Worm (Caenorhabditis elegans) whole organism, mixed stage, embryonic: ENCODE data around the gene sedl-1.

ENCODE experiments used
- M03D4.4 ChIP-seq: sonication (generic microtip); optimal IDR thresholded peaks from 2 replicates; lab custom pipeline; 2017; ENCODE audit warnings: mild to moderate bottlenecking, missing genetic modification characterization, missing compliant biosample characterization
- bed-3 ChIP-seq: fragments of 200-800 bp; sonication (Bioruptor generic); optimal IDR thresholded peaks from 3 replicates; lab custom pipeline; 2018; ENCODE audit warnings: mild to moderate bottlenecking, missing genetic modification characterization, moderate library complexity, missing compliant biosample characterization
- blmp-1 ChIP-seq: fragments of 150-350 bp; optimal IDR thresholded peaks from 2 replicates; lab custom pipeline; 2014; ENCODE audit warnings: missing biosample characterization, missing genetic modification characterization
- ceh-43 ChIP-seq: fragments of 200-800 bp; sonication (Bioruptor generic); optimal IDR thresholded peaks from 2 replicates; lab custom pipeline; 2018; ENCODE audit warnings: mild to moderate bottlenecking, missing genetic modification characterization, moderate library complexity, missing compliant biosample characterization
- ceh-83 ChIP-seq: fragments of 200-800 bp; sonication (Bioruptor generic); optimal IDR thresholded peaks from 2 replicates; lab custom pipeline; 2018; ENCODE audit warnings: mild to moderate bottlenecking, missing genetic modification characterization, missing compliant biosample characterization
- ces-1 ChIP-seq: fragments of 150-350 bp; optimal IDR thresholded peaks from 2 replicates; lab custom pipeline; 2014; ENCODE audit warnings: missing biosample characterization, missing genetic modification reagents, missing genetic modification characterization
- cnd-1 ChIP-seq: fragments of 200-800 bp; sonication (Bioruptor generic); optimal IDR thresholded peaks from 2 replicates; lab custom pipeline; 2018; ENCODE audit warnings: mild to moderate bottlenecking, missing genetic modification characterization, missing compliant biosample characterization
- elt-1 ChIP-seq: sonication (generic microtip); optimal IDR thresholded peaks from 2 replicates; lab custom pipeline; 2017; ENCODE audit warnings: missing genetic modification characterization, mild to moderate bottlenecking, missing compliant biosample characterization, antibody characterized with exemption, moderate library complexity, borderline replicate concordance; ENCODE audit not compliant: insufficient read depth
- elt-3 ChIP-seq: fragments of 150-350 bp; optimal IDR thresholded peaks from 2 replicates; lab custom pipeline; 2014; ENCODE audit warnings: missing biosample characterization, missing genetic modification characterization
- flh-1 ChIP-seq: fragments of 200-800 bp; sonication (Bioruptor generic); optimal IDR thresholded peaks from 2 replicates; lab custom pipeline; 2018; ENCODE audit warnings: mild to moderate bottlenecking, missing genetic modification characterization, moderate library complexity, missing compliant biosample characterization
- hlh-1 ChIP-seq: fragments of 150-350 bp; optimal IDR thresholded peaks from 2 replicates; lab custom pipeline; 2014; ENCODE audit warnings: missing biosample characterization, missing genetic modification reagents, missing genetic modification characterization
- lin-13 ChIP-seq: fragments of 150-350 bp; optimal IDR thresholded peaks from 2 replicates; lab custom pipeline; 2014; ENCODE audit warnings: missing biosample characterization, missing genetic modification characterization
- lin-32 ChIP-seq: fragments of 200-800 bp; sonication (Bioruptor generic); optimal IDR thresholded peaks from 2 replicates; lab custom pipeline; 2018; ENCODE audit warnings: mild to moderate bottlenecking, missing genetic modification characterization, missing compliant biosample characterization
- lsy-2 ChIP-seq: fragments of 150-350 bp; optimal IDR thresholded peaks from 2 replicates; lab custom pipeline; 2014; ENCODE audit warnings: missing biosample characterization, missing genetic modification characterization
- mab-5 ChIP-seq: fragments of 150-350 bp; optimal IDR thresholded peaks from 2 replicates; lab custom pipeline; 2014; ENCODE audit warnings: missing biosample characterization, missing genetic modification characterization
- mep-1 ChIP-seq: fragments of 150-350 bp; optimal IDR thresholded peaks from 2 replicates; lab custom pipeline; 2017; ENCODE audit warnings: missing biosample characterization, missing genetic modification reagents, missing genetic modification characterization, inconsistent platforms
- mls-2 ChIP-seq: sonication (generic microtip); optimal IDR thresholded peaks from 2 replicates; lab custom pipeline; 2016; ENCODE audit warnings: mild to moderate bottlenecking, missing genetic modification characterization, moderate library complexity, missing compliant biosample characterization
- nhr-12 ChIP-seq: fragments of 150-350 bp; optimal IDR thresholded peaks from 2 replicates; lab custom pipeline; 2014; ENCODE audit warnings: missing biosample characterization, missing genetic modification characterization
- nhr-2 ChIP-seq: fragments of 150-350 bp; optimal IDR thresholded peaks from 2 replicates; lab custom pipeline; 2014; ENCODE audit warnings: missing biosample characterization, missing genetic modification characterization
- nhr-237 ChIP-seq: fragments of 150-350 bp; optimal IDR thresholded peaks from 2 replicates; lab custom pipeline; 2014; ENCODE audit warnings: missing biosample characterization, missing genetic modification characterization
- nhr-28 ChIP-seq: fragments of 150-350 bp; optimal IDR thresholded peaks from 2 replicates; lab custom pipeline; 2014; ENCODE audit warnings: missing biosample characterization, missing genetic modification characterization
- nhr-76 ChIP-seq: sonication (generic microtip); optimal IDR thresholded peaks from 2 replicates; lab custom pipeline; 2017; ENCODE audit warnings: missing biosample characterization, missing genetic modification characterization
- pha-4 ChIP-seq: fragments of 150-350 bp; optimal IDR thresholded peaks from 2 replicates; lab custom pipeline; 2018; ENCODE audit warnings: missing biosample characterization, missing genetic modification reagents, missing genetic modification characterization
- sem-2 ChIP-seq: fragments of 200-800 bp; sonication (Bioruptor generic); optimal IDR thresholded peaks from 2 replicates; lab custom pipeline; 2018; ENCODE audit warnings: mild to moderate bottlenecking, missing genetic modification characterization, missing compliant biosample characterization
- snpc-4 ChIP-seq: fragments of 150-350 bp; optimal IDR thresholded peaks from 2 replicates; lab custom pipeline; 2014; ENCODE audit warnings: missing biosample characterization, missing genetic modification characterization
- sptf-1 ChIP-seq: sonication (generic microtip); optimal IDR thresholded peaks from 2 replicates; lab custom pipeline; 2017; ENCODE audit warnings: mild to moderate bottlenecking, missing genetic modification characterization, moderate library complexity, missing compliant biosample characterization
- tbx-8 ChIP-seq: fragments of 200-800 bp; sonication (Bioruptor generic); optimal IDR thresholded peaks from 2 replicates; lab custom pipeline; 2018; ENCODE audit warnings: mild to moderate bottlenecking, missing genetic modification characterization, moderate library complexity, missing compliant biosample characterization
- unc-120 ChIP-seq: sonication (generic microtip); optimal IDR thresholded peaks from 2 replicates; lab custom pipeline; 2017; ENCODE audit warnings: missing genetic modification characterization, missing compliant biosample characterization; ENCODE audit not compliant: poor library complexity, severe bottlenecking
- unc-39 ChIP-seq: fragments of 150-350 bp; optimal IDR thresholded peaks from 2 replicates; lab custom pipeline; 2014; ENCODE audit warnings: missing biosample characterization, missing genetic modification characterization
- unc-62 ChIP-seq: fragments of 150-350 bp; optimal IDR thresholded peaks from 2 replicates; lab custom pipeline; 2014; ENCODE audit warnings: missing biosample characterization, missing genetic modification reagents, missing genetic modification characterization
- zip-8 ChIP-seq: fragments of 150-350 bp; optimal IDR thresholded peaks from 2 replicates; lab custom pipeline; 2014; ENCODE audit warnings: missing biosample characterization, missing genetic modification characterization
- ztf-11 ChIP-seq: fragments of 150-350 bp; optimal IDR thresholded peaks from 2 replicates; lab custom pipeline; 2014; ENCODE audit warnings: missing biosample characterization, missing genetic modification characterization

The sedl-1 gene

DNA sequence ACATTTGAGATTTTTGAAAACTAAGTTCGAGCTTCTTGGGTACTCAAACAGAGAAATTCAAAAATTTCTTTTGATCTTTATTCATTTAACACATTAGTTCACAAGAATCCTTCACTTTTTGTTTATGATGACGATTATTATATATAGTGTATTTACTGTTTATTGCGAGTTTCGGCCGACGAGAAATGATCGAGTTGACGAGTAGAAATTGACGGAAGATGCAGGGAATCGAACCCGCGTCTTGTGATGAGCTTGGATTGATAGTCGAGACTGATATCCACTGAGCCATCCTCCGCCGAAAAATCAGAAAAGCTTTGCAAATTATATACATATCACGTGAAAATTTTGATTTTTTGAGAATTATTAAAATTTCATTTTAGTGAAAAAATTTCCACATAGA is 33.7 kb upstream of the sedl-1 start:
- TF ChIP-seq mab-5 (no peak), elt-1 (tag; lab: Kevin White, UChicago) (no peak), ces-1 (GFP tag; lab: Kevin White, UChicago) (no peak)

DNA sequence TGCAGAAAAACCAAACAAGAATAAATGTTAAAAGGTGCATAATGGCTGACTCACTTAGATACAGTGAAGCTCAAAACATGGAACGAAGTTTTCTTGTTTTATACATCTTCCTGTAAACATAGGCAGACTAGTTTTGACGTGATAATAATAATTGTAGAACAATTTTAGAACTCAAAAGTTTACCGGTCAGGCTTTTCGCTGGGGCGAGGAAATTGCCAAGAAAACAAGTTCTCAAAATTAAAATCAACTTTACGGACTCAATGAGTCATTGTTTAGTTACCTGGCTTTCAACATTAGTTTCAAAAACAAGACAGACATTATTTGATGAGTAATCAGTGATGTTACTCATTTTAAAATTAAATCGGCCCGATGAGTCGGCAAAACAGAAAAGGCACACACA is 32.8 kb upstream of the sedl-1 start, which contains the start of gene D1005.5:
TSS of gene D1005.5 (minus strand) at position 101 of the 400 bp plus-strand sequence.
- no peak for TF ChIP-seq unc-62 (GFP tag; lab: Kevin White, UChicago)
- no peak for TF ChIP-seq nhr-2
- TF ChIP-seq M03D4.4 = no peak
- no peak for TF ChIP-seq sem-2
- TF ChIP-seq mab-5 = no peak
- TF ChIP-seq ztf-11 (tag; lab: Kevin White, UChicago) = no peak
- no peak for TF ChIP-seq hlh-1 (tag; lab: Kevin White, UChicago)
- no peak for TF ChIP-seq pha-4 (tag; lab: Kevin White, UChicago)
- TF ChIP-seq lin-32 (GFP tag; lab: Kevin White, UChicago) = no peak
- no peak for TF ChIP-seq tbx-8 (GFP tag; lab: Kevin White, UChicago)
- TF ChIP-seq snpc-4 (tag; lab: Kevin White, UChicago) = no peak

DNA sequence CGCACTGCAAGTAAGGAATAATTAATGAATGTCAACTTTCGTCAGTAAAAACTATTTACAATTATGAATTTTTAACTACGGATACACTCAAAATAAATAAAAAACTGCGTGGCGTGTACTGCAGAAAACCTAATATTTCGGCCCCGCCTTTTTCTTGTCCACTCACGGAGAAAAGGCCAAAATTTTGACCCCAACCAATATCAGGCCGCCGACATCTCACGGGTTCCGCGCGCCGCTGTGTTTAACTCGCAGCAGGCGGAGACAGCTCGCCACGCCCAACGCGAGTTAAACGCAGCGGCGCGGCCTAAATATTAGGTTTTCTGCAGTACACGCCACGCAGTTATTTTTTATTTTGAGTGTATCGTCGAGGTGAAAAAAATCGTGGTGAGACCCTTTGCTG is 31.2 kb upstream of the sedl-1 start:
- TF ChIP-seq sptf-1 = no peak
- no peak for TF ChIP-seq nhr-76 (tag; lab: Kevin White, UChicago)
- TF ChIP-seq unc-39 (tag; lab: Kevin White, UChicago) = no peak
- no peak for TF ChIP-seq ces-1 (GFP tag; lab: Kevin White, UChicago)
- no peak for TF ChIP-seq hlh-1 (tag; lab: Kevin White, UChicago)
- no peak for TF ChIP-seq ceh-43 (GFP tag; lab: Kevin White, UChicago)
- TF ChIP-seq cnd-1 (tag; lab: Kevin White, UChicago) = no peak
- no peak for TF ChIP-seq unc-120 (tag; lab: Kevin White, UChicago)

DNA sequence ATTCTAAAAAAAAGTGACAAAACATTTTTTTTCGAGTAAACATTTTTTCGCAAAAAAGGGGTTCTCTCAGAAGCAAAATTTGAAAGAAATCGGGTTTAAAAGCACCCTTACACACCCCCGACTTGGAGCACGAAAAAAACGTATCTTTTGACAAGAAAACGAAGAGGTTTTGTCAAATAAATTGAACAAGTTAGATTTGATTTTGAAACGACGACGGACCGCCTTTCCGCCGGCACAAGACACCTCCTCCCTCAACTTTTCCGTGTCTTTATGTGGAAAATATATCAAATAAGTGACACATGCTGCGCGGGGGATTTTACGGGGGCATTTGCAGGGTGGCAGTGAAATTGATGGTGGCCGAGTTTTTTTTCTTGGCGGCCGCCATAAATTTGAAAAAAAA is 28.0 kb upstream of the sedl-1 start:
- no peak for TF ChIP-seq lin-13 (tag; lab: Kevin White, UChicago)
- TF ChIP-seq ces-1 (GFP tag; lab: Kevin White, UChicago) = peak; percentile 40

DNA sequence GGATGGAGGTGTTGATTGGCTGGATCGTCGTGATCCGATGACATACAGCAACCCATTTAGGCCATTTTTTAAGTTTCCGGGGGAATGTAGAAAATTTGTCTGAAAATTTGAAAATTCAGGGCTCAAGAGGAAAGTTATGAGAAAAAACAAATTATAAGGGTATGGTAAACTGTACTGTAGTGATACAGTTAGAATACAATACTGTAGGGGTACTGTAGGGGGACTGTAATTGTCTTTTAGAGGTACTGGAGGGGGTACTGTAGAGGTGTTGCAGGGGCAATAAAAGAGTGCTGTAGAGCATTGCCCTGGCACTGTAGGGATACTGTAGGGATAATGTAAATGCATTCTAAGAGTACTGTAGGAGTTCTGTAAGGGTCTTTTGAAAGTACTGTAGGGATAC is 24.6 kb upstream of the sedl-1 start, which contains the start of gene D1005.6:
TSS of gene D1005.6 (minus strand) at position 101 of the 400 bp plus-strand sequence.
- TF ChIP-seq nhr-12 (tag; lab: Kevin White, UChicago) (no peak), lin-32 (GFP tag; lab: Kevin White, UChicago) (no peak), blmp-1 (tag; lab: Kevin White, UChicago) (no peak), lsy-2 (no peak), ceh-83 (GFP tag; lab: Kevin White, UChicago) (no peak), nhr-28 (tag; lab: Kevin White, UChicago) (no peak), sptf-1 (no peak), bed-3 (no peak), nhr-237 (tag; lab: Kevin White, UChicago) (no peak), elt-3 (no peak), nhr-2 (no peak), elt-1 (tag; lab: Kevin White, UChicago) (no peak), flh-1 (GFP tag; lab: Kevin White, UChicago) (no peak), zip-8 (tag; lab: Kevin White, UChicago) (no peak), ceh-43 (GFP tag; lab: Kevin White, UChicago) (no peak), nhr-76 (tag; lab: Kevin White, UChicago) (no peak)

DNA sequence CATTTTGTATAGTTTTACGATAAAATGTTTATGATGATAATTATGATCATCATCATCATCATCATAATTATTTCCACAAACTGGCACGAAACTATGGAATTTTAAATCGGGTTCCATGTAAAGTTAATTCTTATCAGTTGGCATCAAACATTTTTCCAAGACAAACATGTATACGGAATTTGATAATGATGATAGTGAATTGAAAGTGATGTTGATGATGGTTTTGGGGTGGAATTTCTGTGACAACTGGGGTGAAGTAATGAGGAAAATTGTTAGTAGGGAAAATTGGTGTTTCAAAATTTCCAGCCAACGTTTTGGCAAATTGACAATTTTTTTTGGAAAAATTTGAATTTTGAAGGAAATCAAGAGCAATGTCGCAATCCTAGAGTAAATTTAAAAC is 19.7 kb upstream of the sedl-1 start:
- TF ChIP-seq nhr-237 (tag; lab: Kevin White, UChicago) (no peak), unc-62 (GFP tag; lab: Kevin White, UChicago) (no peak), zip-8 (tag; lab: Kevin White, UChicago) (no peak), mls-2 (tag; lab: Kevin White, UChicago) (no peak), unc-39 (tag; lab: Kevin White, UChicago) (no peak), M03D4.4 (no peak), ztf-11 (tag; lab: Kevin White, UChicago) (no peak), lin-13 (tag; lab: Kevin White, UChicago) (no peak), mep-1 (no peak)
